Worm (Caenorhabditis elegans): ENCODE results near the gene fbxc-23.

- TF ChIP-seq dao-5 (tag; optimal IDR thresholded peaks at IDR 0.05): no peak
- peak; percentile 52 for TF ChIP-seq W03F9.2 (tag; optimal IDR thresholded peaks at IDR 0.05)
- no peak for TF ChIP-seq him-1 (tag; optimal IDR thresholded peaks at IDR 0.05)
These were observed at the start of gene fbxc-23, which contains the start of gene csc-1 for ce11 chrII:13596505-13596977.

Data from whole organism, L4/young adult.